Worm (Caenorhabditis elegans) whole organism, mixed stage, embryonic: Measurements from ENCODE around the gene abhd-3.1.

ENCODE experiments used
- bed-3 ChIP-seq: fragments of 200-800 bp; sonication (Bioruptor generic); optimal IDR thresholded peaks from 3 replicates; lab custom pipeline; 2018; ENCODE audit warnings: mild to moderate bottlenecking, missing genetic modification characterization, moderate library complexity, missing compliant biosample characterization
- ceh-39 ChIP-seq: fragments of 150-350 bp; optimal IDR thresholded peaks from 2 replicates; lab custom pipeline; 2014; ENCODE audit warnings: missing biosample characterization, missing genetic modification characterization
- ceh-43 ChIP-seq: fragments of 200-800 bp; sonication (Bioruptor generic); optimal IDR thresholded peaks from 2 replicates; lab custom pipeline; 2018; ENCODE audit warnings: mild to moderate bottlenecking, missing genetic modification characterization, moderate library complexity, missing compliant biosample characterization
- ces-1 ChIP-seq: fragments of 150-350 bp; optimal IDR thresholded peaks from 2 replicates; lab custom pipeline; 2014; ENCODE audit warnings: missing biosample characterization, missing genetic modification reagents, missing genetic modification characterization
- cnd-1 ChIP-seq: fragments of 200-800 bp; sonication (Bioruptor generic); optimal IDR thresholded peaks from 2 replicates; lab custom pipeline; 2018; ENCODE audit warnings: mild to moderate bottlenecking, missing genetic modification characterization, missing compliant biosample characterization
- elt-1 ChIP-seq: sonication (generic microtip); optimal IDR thresholded peaks from 2 replicates; lab custom pipeline; 2017; ENCODE audit warnings: missing genetic modification characterization, mild to moderate bottlenecking, missing compliant biosample characterization, antibody characterized with exemption, moderate library complexity, borderline replicate concordance; ENCODE audit not compliant: insufficient read depth
- elt-3 ChIP-seq: fragments of 150-350 bp; optimal IDR thresholded peaks from 2 replicates; lab custom pipeline; 2014; ENCODE audit warnings: missing biosample characterization, missing genetic modification characterization
- flh-1 ChIP-seq: fragments of 200-800 bp; sonication (Bioruptor generic); optimal IDR thresholded peaks from 2 replicates; lab custom pipeline; 2018; ENCODE audit warnings: mild to moderate bottlenecking, missing genetic modification characterization, moderate library complexity, missing compliant biosample characterization
- ham-2 ChIP-seq: fragments of 200-800 bp; sonication (Bioruptor generic); optimal IDR thresholded peaks from 2 replicates; lab custom pipeline; 2018; ENCODE audit warnings: mild to moderate bottlenecking, missing genetic modification characterization, missing compliant biosample characterization
- hlh-1 ChIP-seq: fragments of 150-350 bp; optimal IDR thresholded peaks from 2 replicates; lab custom pipeline; 2014; ENCODE audit warnings: missing biosample characterization, missing genetic modification reagents, missing genetic modification characterization
- lin-13 ChIP-seq: fragments of 150-350 bp; optimal IDR thresholded peaks from 2 replicates; lab custom pipeline; 2014; ENCODE audit warnings: missing biosample characterization, missing genetic modification characterization
- lin-32 ChIP-seq: fragments of 200-800 bp; sonication (Bioruptor generic); optimal IDR thresholded peaks from 2 replicates; lab custom pipeline; 2018; ENCODE audit warnings: mild to moderate bottlenecking, missing genetic modification characterization, missing compliant biosample characterization
- lsy-2 ChIP-seq: fragments of 150-350 bp; optimal IDR thresholded peaks from 2 replicates; lab custom pipeline; 2014; ENCODE audit warnings: missing biosample characterization, missing genetic modification characterization
- mab-5 ChIP-seq: fragments of 150-350 bp; optimal IDR thresholded peaks from 2 replicates; lab custom pipeline; 2014; ENCODE audit warnings: missing biosample characterization, missing genetic modification characterization
- mep-1 ChIP-seq: fragments of 150-350 bp; optimal IDR thresholded peaks from 2 replicates; lab custom pipeline; 2017; ENCODE audit warnings: missing biosample characterization, missing genetic modification reagents, missing genetic modification characterization, inconsistent platforms
- mls-2 ChIP-seq: sonication (generic microtip); optimal IDR thresholded peaks from 2 replicates; lab custom pipeline; 2016; ENCODE audit warnings: mild to moderate bottlenecking, missing genetic modification characterization, moderate library complexity, missing compliant biosample characterization
- nhr-12 ChIP-seq: fragments of 150-350 bp; optimal IDR thresholded peaks from 2 replicates; lab custom pipeline; 2014; ENCODE audit warnings: missing biosample characterization, missing genetic modification characterization
- nhr-2 ChIP-seq: fragments of 150-350 bp; optimal IDR thresholded peaks from 2 replicates; lab custom pipeline; 2014; ENCODE audit warnings: missing biosample characterization, missing genetic modification characterization
- nhr-237 ChIP-seq: fragments of 150-350 bp; optimal IDR thresholded peaks from 2 replicates; lab custom pipeline; 2014; ENCODE audit warnings: missing biosample characterization, missing genetic modification characterization
- nhr-28 ChIP-seq: fragments of 150-350 bp; optimal IDR thresholded peaks from 2 replicates; lab custom pipeline; 2014; ENCODE audit warnings: missing biosample characterization, missing genetic modification characterization
- nhr-76 ChIP-seq: sonication (generic microtip); optimal IDR thresholded peaks from 2 replicates; lab custom pipeline; 2017; ENCODE audit warnings: missing biosample characterization, missing genetic modification characterization
- pha-4 ChIP-seq: fragments of 150-350 bp; optimal IDR thresholded peaks from 2 replicates; lab custom pipeline; 2018; ENCODE audit warnings: missing biosample characterization, missing genetic modification reagents, missing genetic modification characterization
- sem-2 ChIP-seq: fragments of 200-800 bp; sonication (Bioruptor generic); optimal IDR thresholded peaks from 2 replicates; lab custom pipeline; 2018; ENCODE audit warnings: mild to moderate bottlenecking, missing genetic modification characterization, missing compliant biosample characterization
- snpc-4 ChIP-seq: fragments of 150-350 bp; optimal IDR thresholded peaks from 2 replicates; lab custom pipeline; 2014; ENCODE audit warnings: missing biosample characterization, missing genetic modification characterization
- sptf-1 ChIP-seq: sonication (generic microtip); optimal IDR thresholded peaks from 2 replicates; lab custom pipeline; 2017; ENCODE audit warnings: mild to moderate bottlenecking, missing genetic modification characterization, moderate library complexity, missing compliant biosample characterization
- tbx-8 ChIP-seq: fragments of 200-800 bp; sonication (Bioruptor generic); optimal IDR thresholded peaks from 2 replicates; lab custom pipeline; 2018; ENCODE audit warnings: mild to moderate bottlenecking, missing genetic modification characterization, moderate library complexity, missing compliant biosample characterization
- unc-120 ChIP-seq: sonication (generic microtip); optimal IDR thresholded peaks from 2 replicates; lab custom pipeline; 2017; ENCODE audit warnings: missing genetic modification characterization, missing compliant biosample characterization; ENCODE audit not compliant: poor library complexity, severe bottlenecking
- unc-39 ChIP-seq: fragments of 150-350 bp; optimal IDR thresholded peaks from 2 replicates; lab custom pipeline; 2014; ENCODE audit warnings: missing biosample characterization, missing genetic modification characterization
- zip-8 ChIP-seq: fragments of 150-350 bp; optimal IDR thresholded peaks from 2 replicates; lab custom pipeline; 2014; ENCODE audit warnings: missing biosample characterization, missing genetic modification characterization
- ztf-11 ChIP-seq: fragments of 150-350 bp; optimal IDR thresholded peaks from 2 replicates; lab custom pipeline; 2014; ENCODE audit warnings: missing biosample characterization, missing genetic modification characterization

abhd-3.1 gene

ce11 chrV:19986788-19987187 lies 31.5 kb downstream of the abhd-3.1 start:
- TF ChIP-seq nhr-28, result no peak
- no peak for TF ChIP-seq mab-5
- no peak for TF ChIP-seq elt-1 (tag; lab: Kevin White, UChicago)

ce11 chrV:19987684-19988083 lies 32.4 kb downstream of the abhd-3.1 start, which contains the start of gene sri-67:
Gene sri-67 (plus strand): TSS chrV:19987984.
- TF ChIP-seq nhr-12 (no peak), mab-5 (no peak), pha-4 (tag; lab: Kevin White, UChicago) (no peak), ces-1 (no peak), ztf-11 (tag; lab: Kevin White, UChicago) (no peak), lsy-2 (no peak), unc-39 (tag; lab: Kevin White, UChicago) (no peak), cnd-1 (no peak), tbx-8 (GFP tag; lab: Kevin White, UChicago) (no peak), nhr-237 (tag; lab: Kevin White, UChicago) (no peak), elt-1 (tag; lab: Kevin White, UChicago) (no peak), lin-13 (tag; lab: Kevin White, UChicago) (no peak), nhr-2 (tag; lab: Kevin White, UChicago) (no peak), bed-3 (GFP tag; lab: Kevin White, UChicago) (no peak), sem-2 (GFP tag; lab: Kevin White, UChicago) (no peak), nhr-28 (no peak), sptf-1 (no peak)

ce11 chrV:19994093-19994492 lies 38.8 kb downstream of the abhd-3.1 start, which contains the start of gene Y60A3A.25:
Gene Y60A3A.25 (minus strand): TSS chrV:19994193.
- TF ChIP-seq ces-1 (no peak), ztf-11 (tag; lab: Kevin White, UChicago) (no peak), zip-8 (tag; lab: Kevin White, UChicago) (no peak), tbx-8 (GFP tag; lab: Kevin White, UChicago) (no peak), mls-2 (tag; lab: Kevin White, UChicago) (no peak), ceh-43 (no peak), pha-4 (tag; lab: Kevin White, UChicago) (no peak), unc-120 (no peak), mab-5 (no peak), sem-2 (GFP tag; lab: Kevin White, UChicago) (no peak), cnd-1 (no peak), nhr-76 (no peak), elt-3 (no peak), ham-2 (no peak), hlh-1 (tag; lab: Kevin White, UChicago) (no peak), nhr-2 (tag; lab: Kevin White, UChicago) (no peak), flh-1 (no peak)
- TF ChIP-seq, all 35 proteins: peak for 0

ce11 chrV:19994665-19995064 lies 39.4 kb downstream of the abhd-3.1 start:
- TF ChIP-seq mep-1, result no peak
- TF ChIP-seq bed-3 (GFP tag; lab: Kevin White, UChicago), result no peak
- no peak for TF ChIP-seq snpc-4 (tag; lab: Kevin White, UChicago)
- TF ChIP-seq lin-13 (tag; lab: Kevin White, UChicago), result no peak
- no peak for TF ChIP-seq nhr-28

ce11 chrV:19997481-19997880 lies 42.2 kb downstream of the abhd-3.1 start:
- no peak for TF ChIP-seq lin-13 (tag; lab: Kevin White, UChicago)

- TF ChIP-seq mab-5 (no peak), ceh-39 (tag; lab: Kevin White, UChicago) (no peak), mls-2 (tag; lab: Kevin White, UChicago) (no peak), ham-2 (peak; percentile 62), unc-120 (no peak), lin-32 (GFP tag; lab: Kevin White, UChicago) (no peak), cnd-1 (no peak), elt-1 (tag; lab: Kevin White, UChicago) (no peak)
Measured at ce11 chrV:19998203-19998836, 43.0 kb downstream of the abhd-3.1 start.
